Worm (Caenorhabditis elegans): ENCODE results near the gene btb-4.
A peak's percentile ranks its signal among the peaks of the same experiment; 100 is the strongest.

btb-4 gene

DNA sequence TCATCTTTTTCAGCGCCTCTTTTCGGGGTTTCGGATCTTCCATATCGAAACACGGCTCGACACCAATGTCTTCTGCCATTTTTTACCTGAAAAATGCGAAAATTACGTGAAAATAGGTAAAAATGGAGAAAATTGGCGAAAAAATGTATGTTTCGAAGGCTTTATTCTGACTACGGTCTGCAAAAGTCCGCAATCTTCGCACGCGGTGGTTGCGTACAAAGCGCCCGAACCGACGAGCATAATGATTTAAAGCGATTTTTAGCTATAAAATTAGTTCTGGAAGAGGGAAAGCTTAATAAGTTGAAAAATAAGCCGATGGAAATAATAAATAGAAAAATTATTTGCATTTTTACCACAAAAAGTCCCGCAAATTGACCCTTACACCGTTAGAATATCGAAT lies 26.9 kb downstream of the btb-4 start, which contains the start of gene F07E5.5 (continued):
- no peak for TF ChIP-seq zip-2 (tag; optimal IDR thresholded peaks at IDR 0.05)
- TF ChIP-seq mxl-2 (GFP tag; conservative IDR thresholded peaks at IDR 0.05) = no peak
- TF ChIP-seq dmd-9 (GFP tag; IDR thresholded peaks at IDR 0.05) = no peak
- peak; percentile 64 for TF ChIP-seq dpl-1 (GFP tag; optimal IDR thresholded peaks at IDR 0.05)
- TF ChIP-seq hmg-1.1 (GFP tag; IDR thresholded peaks at IDR 0.05) = peak; percentile 27; the same call in 1 of the 2 replicates

DNA sequence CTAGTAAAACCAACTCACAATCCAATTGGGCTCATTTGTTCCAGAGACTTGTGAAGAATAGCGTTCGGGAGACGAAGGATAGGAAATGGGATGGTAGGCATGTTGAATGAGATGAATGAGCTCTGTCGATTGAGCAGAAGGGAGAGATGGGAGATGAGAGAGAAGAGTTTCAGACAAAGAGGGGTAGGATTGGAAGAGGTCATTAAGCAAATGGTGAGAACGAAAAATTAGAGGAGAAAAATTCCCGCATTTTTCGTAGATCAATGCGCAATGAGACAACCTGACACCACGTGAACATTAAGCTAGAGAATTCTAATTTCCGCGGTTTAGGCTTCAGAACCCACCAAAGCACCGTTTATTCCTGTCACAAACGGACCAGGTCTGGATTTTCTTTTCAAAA lies 31.9 kb downstream of the btb-4 start, which contains the start of gene F07E5.13:
TSS of gene F07E5.13 (minus strand) at position 101 of the 400 bp plus-strand sequence.
- TF ChIP-seq spr-1 (tag; optimal IDR thresholded peaks at IDR 0.05) (no peak), Y75B8A.6 (GFP tag; IDR thresholded peaks at IDR 0.05) (no peak), nhr-6 (tag; optimal IDR thresholded peaks at IDR 0.05) (no peak), tag-97 (GFP tag; IDR thresholded peaks at IDR 0.05) (no peak), ceh-62 (tag; optimal IDR thresholded peaks at IDR 0.05) (no peak), arid-1 (GFP tag; conservative IDR thresholded peaks at IDR 0.05) (no peak), cey-2 (tag; optimal IDR thresholded peaks at IDR 0.05; ENCODE audit: borderline replicate concordance, insufficient read depth) (no peak), lsy-2 (tag; optimal IDR thresholded peaks at IDR 0.05) (no peak)

ce11 chrII:2064497-2064896 lies 32.4 kb downstream of the btb-4 start, which contains the start of gene fbxb-6:
Gene fbxb-6 (plus strand): TSS chrII:2064797.
- no peak for TF ChIP-seq nhr-48 (tag; optimal IDR thresholded peaks at IDR 0.05)
- no peak for TF ChIP-seq ama-1 (optimal IDR thresholded peaks at IDR 0.05)
- TF ChIP-seq nhr-6 (tag; optimal IDR thresholded peaks at IDR 0.05) = no peak
- no peak for TF ChIP-seq daf-8 (GFP tag; IDR thresholded peaks at IDR 0.05)
- no peak for TF ChIP-seq nhr-25 (tag; optimal IDR thresholded peaks at IDR 0.05; ENCODE audit: borderline replicate concordance, insufficient read depth)
- TF ChIP-seq lin-39 (tag; optimal IDR thresholded peaks at IDR 0.05) = no peak
- TF ChIP-seq dmd-6 (GFP tag; IDR thresholded peaks at IDR 0.05) = no peak
- no peak for TF ChIP-seq ceh-28 (tag; optimal IDR thresholded peaks at IDR 0.05)
- no peak for TF ChIP-seq jun-1 (tag; optimal IDR thresholded peaks at IDR 0.05)
- TF ChIP-seq vab-7 (GFP tag; IDR thresholded peaks at IDR 0.05) = no peak
- no peak for TF ChIP-seq snpc-4 (tag; optimal IDR thresholded peaks at IDR 0.05)
- no peak for TF ChIP-seq lin-29 (GFP tag; IDR thresholded peaks at IDR 0.05)

DNA sequence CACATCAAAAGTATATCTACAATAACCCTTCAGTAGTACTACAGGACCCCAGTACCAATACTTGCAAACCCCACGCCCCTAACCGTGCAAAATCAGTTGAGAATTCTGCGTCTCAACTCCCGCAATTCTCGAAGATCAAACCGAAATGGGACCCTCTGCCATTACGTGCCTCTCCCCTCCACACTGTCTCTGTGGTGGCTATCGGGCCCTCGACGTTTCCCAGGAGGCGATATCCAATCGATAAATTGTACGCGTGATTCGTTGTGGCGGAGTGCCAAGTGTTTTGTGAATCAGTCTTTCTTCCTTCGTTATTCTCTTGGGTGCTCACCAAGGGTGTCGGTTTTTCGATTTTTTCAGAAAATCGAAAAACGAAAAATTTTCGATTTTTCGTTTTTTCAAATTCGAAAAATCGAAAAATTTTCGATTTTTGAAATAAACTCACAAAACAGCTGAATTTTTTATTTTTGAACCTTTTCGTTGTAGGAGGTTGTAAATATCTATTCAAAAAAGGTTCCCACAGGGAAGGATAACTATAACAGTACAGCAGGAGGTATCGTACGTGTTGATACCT lies 35.4 kb downstream of the btb-4 start, which contains the start of gene F07E5.12:
TSS of gene F07E5.12 (plus strand) at position 521 of the 571 bp plus-strand sequence.
- peak; percentile 23 for TF ChIP-seq aha-1 (tag)

DNA sequence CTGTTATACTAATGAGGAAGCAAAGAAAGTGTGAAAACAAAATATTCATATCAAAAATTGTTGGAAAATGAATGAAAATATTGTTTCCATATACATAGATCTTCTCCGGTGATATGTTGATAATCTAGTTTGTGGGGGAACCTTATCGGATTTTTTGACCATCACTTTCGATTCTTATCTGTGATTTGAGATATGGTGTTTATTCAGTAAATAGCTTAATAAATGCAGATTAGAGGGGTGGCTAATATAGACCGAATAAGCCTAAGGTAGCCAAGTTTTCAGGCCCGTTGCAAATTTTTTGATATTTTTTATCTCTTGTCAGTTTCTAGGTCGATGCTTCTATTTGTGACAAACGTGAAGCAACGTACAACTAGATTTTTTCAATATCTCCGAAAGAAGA lies 39.3 kb downstream of the btb-4 start, which contains the start of gene F07E5.7:
TSS of gene F07E5.7 (minus strand) at position 101 of the 400 bp plus-strand sequence.
- TF ChIP-seq lir-3 (tag; optimal IDR thresholded peaks at IDR 0.05) = no peak
- no peak for TF ChIP-seq dmd-9 (GFP tag; IDR thresholded peaks at IDR 0.05)
- TF ChIP-seq fos-1 (tag; optimal IDR thresholded peaks at IDR 0.05) = no peak
- TF ChIP-seq egl-27 (tag; optimal IDR thresholded peaks at IDR 0.05) = no peak
- no peak for TF ChIP-seq mxl-3 (GFP tag; optimal IDR thresholded peaks at IDR 0.05)
- TF ChIP-seq Y48G9A.11 (GFP tag; IDR thresholded peaks at IDR 0.05) = no peak
- TF ChIP-seq F10B5.3 (tag; optimal IDR thresholded peaks at IDR 0.05) = no peak
- TF ChIP-seq nhr-102 (tag; optimal IDR thresholded peaks at IDR 0.05) = no peak
- no peak for TF ChIP-seq mdt-29 (GFP tag; IDR thresholded peaks at IDR 0.05)
- TF ChIP-seq skn-1 (tag; optimal IDR thresholded peaks at IDR 0.05) = no peak
- TF ChIP-seq dmd-6 (GFP tag; IDR thresholded peaks at IDR 0.05) = no peak
